Fruit fly (Drosophila melanogaster): ENCODE data around the gene CG15258.

dm6 chr2L:15404540-15404939, 43.1 kb upstream of the CG15258 start:
- TF ChIP-seq fd96Cb (tag; optimal IDR thresholded peaks at IDR 0.05) (no peak), CG3281 (GFP tag; optimal IDR thresholded peaks at IDR 0.05) (no peak), HLH3B (GFP tag; IDR thresholded peaks at IDR 0.05) (no peak), ind (GFP tag; optimal IDR thresholded peaks at IDR 0.05) (no peak), Chrac-16 (GFP tag; optimal IDR thresholded peaks at IDR 0.05) (no peak), CG10565 (GFP tag; optimal IDR thresholded peaks at IDR 0.05) (no peak), CG10959 (GFP tag; IDR thresholded peaks at IDR 0.05) (no peak), z (GFP tag; IDR thresholded peaks at IDR 0.05) (no peak), CG1792 (GFP tag; optimal IDR thresholded peaks at IDR 0.05) (no peak), Atf-2 (GFP tag; optimal IDR thresholded peaks at IDR 0.05) (no peak), E2f2 (GFP tag; IDR thresholded peaks at IDR 0.05) (no peak), PHDP (tag; optimal IDR thresholded peaks at IDR 0.05) (no peak), CG16813 (GFP tag; IDR thresholded peaks at IDR 0.05; ENCODE audit: partially characterized antibody) (no peak), unpg (GFP tag; optimal IDR thresholded peaks at IDR 0.05) (no peak)
